Worm (Caenorhabditis elegans): ENCODE data around the gene F53B1.3.

DNA sequence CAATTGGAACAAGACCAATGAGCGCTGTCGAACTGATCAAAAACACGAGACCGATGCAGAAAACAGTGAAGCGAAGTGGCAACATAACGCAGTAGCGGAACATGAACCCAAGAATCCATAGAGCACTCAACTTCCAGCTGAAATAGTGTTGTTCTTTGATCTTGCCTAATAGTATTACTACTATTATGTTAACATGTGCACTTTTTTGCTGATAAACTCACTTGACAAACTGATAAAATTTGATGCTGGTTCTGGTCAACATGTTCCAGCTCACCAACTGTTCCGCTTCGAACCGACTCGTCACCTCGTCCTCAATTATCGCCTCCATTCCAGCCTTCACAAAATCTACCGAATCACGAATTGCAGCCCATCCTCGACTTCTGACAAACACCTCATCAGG is 37.1 kb upstream of the F53B1.3 start:
- peak; percentile 29 for TF ChIP-seq nhr-80 (tag; optimal IDR thresholded peaks at IDR 0.05)
- no peak for TF ChIP-seq pha-4 (tag; optimal IDR thresholded peaks at IDR 0.05)
- TF ChIP-seq ceh-58 (GFP tag; IDR thresholded peaks at IDR 0.05): no peak
- no peak for TF ChIP-seq rcor-1 (GFP tag; IDR thresholded peaks at IDR 0.05)
- TF ChIP-seq unc-130 (GFP tag; optimal IDR thresholded peaks at IDR 0.05): no peak
- no peak for TF ChIP-seq ztf-18 (tag; optimal IDR thresholded peaks at IDR 0.05)

Measured in whole organism, young adult.